Worm (Caenorhabditis elegans) whole organism, L1 larva: ENCODE data around the gene pho-7.

ENCODE experiments used
- aly-2 ChIP-seq: fragments of 150-350 bp; optimal IDR thresholded peaks from 2 replicates; lab custom pipeline; 2014; ENCODE audit warnings: missing biosample characterization, missing genetic modification characterization
- ama-1 ChIP-seq: fragments of 150-350 bp; optimal IDR thresholded peaks from 2 replicates; lab custom pipeline; 2014
- ceh-63 ChIP-seq: fragments of 200-800 bp; sonication (Bioruptor generic); optimal IDR thresholded peaks from 2 replicates; lab custom pipeline; 2018; ENCODE audit warnings: mild to moderate bottlenecking, missing genetic modification characterization, missing compliant biosample characterization
- ces-1 ChIP-seq: fragments of 150-350 bp; optimal IDR thresholded peaks from 2 replicates; lab custom pipeline; 2014; ENCODE audit warnings: missing biosample characterization, missing genetic modification reagents, missing genetic modification characterization
- fkh-4 ChIP-seq: sonication (generic microtip); optimal IDR thresholded peaks from 2 replicates; lab custom pipeline; 2016; ENCODE audit warnings: missing compliant biosample characterization, missing genetic modification characterization, borderline replicate concordance
- fos-1 ChIP-seq: fragments of 150-350 bp; optimal IDR thresholded peaks from 2 replicates; lab custom pipeline; 2014; ENCODE audit warnings: missing biosample characterization, missing genetic modification characterization
- nhr-11 ChIP-seq: fragments of 150-350 bp; optimal IDR thresholded peaks from 2 replicates; lab custom pipeline; 2014; ENCODE audit warnings: missing biosample characterization, missing genetic modification characterization
- pag-3 ChIP-seq: sonication (generic microtip); optimal IDR thresholded peaks from 2 replicates; lab custom pipeline; 2017; ENCODE audit warnings: missing genetic modification characterization, mild to moderate bottlenecking, missing compliant biosample characterization, antibody characterized with exemption, borderline replicate concordance; ENCODE audit not compliant: insufficient read depth
- pqm-1 ChIP-seq: sonication (generic microtip); optimal IDR thresholded peaks from 3 replicates; lab custom pipeline; 2017; ENCODE audit warnings: missing biosample characterization, missing genetic modification characterization
- snu-23 ChIP-seq: sonication (generic microtip); optimal IDR thresholded peaks from 2 replicates; lab custom pipeline; 2016; ENCODE audit warnings: missing genetic modification characterization, missing compliant biosample characterization
- sox-4 ChIP-seq: sonication (generic microtip); optimal IDR thresholded peaks from 2 replicates; lab custom pipeline; 2016; ENCODE audit warnings: missing genetic modification characterization, missing compliant biosample characterization
- vab-15 ChIP-seq: sonication (generic microtip); optimal IDR thresholded peaks from 2 replicates; lab custom pipeline; 2017; ENCODE audit warnings: missing genotype, mild to moderate bottlenecking, missing genetic modification characterization, missing compliant biosample characterization
- ztf-4 ChIP-seq: fragments of 150-350 bp; optimal IDR thresholded peaks from 2 replicates; lab custom pipeline; 2014; ENCODE audit warnings: missing biosample characterization, missing genetic modification characterization

DNA sequence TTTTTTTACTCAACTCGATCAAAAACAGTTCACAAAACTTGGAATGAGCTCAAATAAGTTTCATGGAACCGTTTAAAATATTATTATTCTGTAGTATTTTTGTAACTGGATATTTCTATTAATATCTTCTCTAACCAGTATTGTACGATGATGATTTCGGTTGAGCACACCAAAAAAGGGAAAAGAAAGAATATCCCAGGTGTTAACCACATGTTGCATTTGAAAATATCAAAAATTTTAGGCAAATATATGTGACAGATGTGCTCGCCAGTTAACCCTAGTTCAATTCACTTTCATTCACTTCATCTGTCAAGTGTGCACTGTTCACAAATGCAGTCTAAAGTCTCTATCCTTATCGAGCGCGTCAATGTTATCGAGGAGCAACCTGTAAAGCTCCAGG is 50.2 kb downstream of the pho-7 start, which contains the start of gene F47B10.4:
- no peak for TF ChIP-seq vab-15 (tag; lab: Kevin White, UChicago)
- no peak for TF ChIP-seq fos-1 (tag; lab: Kevin White, UChicago)
- no peak for TF ChIP-seq ama-1 (lab: Kevin White, UChicago)
- TF ChIP-seq ceh-63 (GFP tag; lab: Kevin White, UChicago), result no peak
- TF ChIP-seq ztf-4, result no peak
- no peak for TF ChIP-seq sox-4 (tag; lab: Kevin White, UChicago)
- no peak for TF ChIP-seq ces-1 (GFP tag; lab: Kevin White, UChicago)
- no peak for TF ChIP-seq nhr-11
- no peak for TF ChIP-seq snu-23 (GFP tag; lab: Kevin White, UChicago)
- no peak for TF ChIP-seq aly-2 (tag; lab: Kevin White, UChicago)
- no peak for TF ChIP-seq fkh-4
- TF ChIP-seq pag-3 (tag; lab: Kevin White, UChicago), result no peak
- TF ChIP-seq pqm-1 (tag; lab: Kevin White, UChicago), result no peak
